Fruit fly (Drosophila melanogaster): ENCODE results near the gene meru.
A peak's percentile ranks its signal among the peaks of the same experiment; 100 is the strongest.

Gene meru

dm6 chr3L:15794311-15794710, 49.6 kb downstream of the meru start (continued):
- no peak for TF ChIP-seq CG12659 (GFP tag; optimal IDR thresholded peaks at IDR 0.05)
- TF ChIP-seq D (optimal IDR thresholded peaks at IDR 0.05) = no peak
- TF ChIP-seq D (GFP tag; optimal IDR thresholded peaks at IDR 0.05) = peak; percentile 25
- peak; percentile 56 for TF ChIP-seq CG12391 (tag; optimal IDR thresholded peaks at IDR 0.05)
- no peak for TF ChIP-seq Sin3A (optimal IDR thresholded peaks at IDR 0.05)
- no peak for TF ChIP-seq Mes4 (GFP tag; optimal IDR thresholded peaks at IDR 0.05)
- peak; percentile 25 for TF ChIP-seq CG33557 (GFP tag; optimal IDR thresholded peaks at IDR 0.05)
- TF ChIP-seq crp (GFP tag; optimal IDR thresholded peaks at IDR 0.05) = no peak
- peak; percentile 84 for TF ChIP-seq CG4404 (GFP tag; IDR thresholded peaks at IDR 0.05)
- peak; percentile 42 for TF ChIP-seq Oli (tag; optimal IDR thresholded peaks at IDR 0.05)
- TF ChIP-seq CG30431 (GFP tag; optimal IDR thresholded peaks at IDR 0.05) = peak; percentile 29
- peak; percentile 12 for TF ChIP-seq bab2 (GFP tag; optimal IDR thresholded peaks at IDR 0.05)
- TF ChIP-seq CG1602 (GFP tag; optimal IDR thresholded peaks at IDR 0.05) = peak; percentile 24
- TF ChIP-seq CG6683 (GFP tag; optimal IDR thresholded peaks at IDR 0.05) = no peak
- TF ChIP-seq ranshi (GFP tag; IDR thresholded peaks at IDR 0.05) = peak; percentile 18; the same call in 1 of the 2 replicates
- TF ChIP-seq so (GFP tag; IDR thresholded peaks at IDR 0.05) = no peak; the same call in 2 of the 3 replicates
- peak; percentile 41 for TF ChIP-seq CG14710 (tag; optimal IDR thresholded peaks at IDR 0.05)
- TF ChIP-seq PHDP (tag; optimal IDR thresholded peaks at IDR 0.05) = peak; percentile 23
- TF ChIP-seq CG32532 (GFP tag; IDR thresholded peaks at IDR 0.05) = peak; percentile 44
- peak; percentile 33 for TF ChIP-seq unpg (GFP tag; optimal IDR thresholded peaks at IDR 0.05)
- no peak for TF ChIP-seq fd3F (GFP tag; optimal IDR thresholded peaks at IDR 0.05)
- peak; percentile 77 for TF ChIP-seq CG17328 (GFP tag; IDR thresholded peaks at IDR 0.05)
- TF ChIP-seq bbx (GFP tag; IDR thresholded peaks at IDR 0.05; ENCODE audit: partially characterized antibody) = no peak
- TF ChIP-seq H2.0 (GFP tag; IDR thresholded peaks at IDR 0.05) = peak; percentile 34
- no peak for TF ChIP-seq ash1 (GFP tag; optimal IDR thresholded peaks at IDR 0.05)
- TF ChIP-seq CG15696 (tag; optimal IDR thresholded peaks at IDR 0.05) = peak; percentile 29
- TF ChIP-seq dysf (GFP tag; IDR thresholded peaks at IDR 0.05) = 0 out of 3 replicates have a peak, but pooled peaks have one; percentile 28
- TF ChIP-seq pan (optimal IDR thresholded peaks at IDR 0.05) = peak in 1 of 2 experiments; percentile 74
- TF ChIP-seq pan (GFP tag; optimal IDR thresholded peaks at IDR 0.05 in 1 of 2, IDR thresholded peaks at IDR 0.05 in 1 of 2) = peak in 1 of 2 experiments; percentile 43
- peak; percentile 51 for TF ChIP-seq CG4820 (GFP tag; optimal IDR thresholded peaks at IDR 0.05)
- peak; percentile 38 for TF ChIP-seq tin (GFP tag; optimal IDR thresholded peaks at IDR 0.05)
- TF ChIP-seq chif (GFP tag; optimal IDR thresholded peaks at IDR 0.05) = peak; percentile 26 to 68
- peak; percentile 58 for TF ChIP-seq ac (GFP tag; optimal IDR thresholded peaks at IDR 0.05)
- peak; percentile 36 for TF ChIP-seq az2 (GFP tag; optimal IDR thresholded peaks at IDR 0.05)
- TF ChIP-seq CG14050 (GFP tag; IDR thresholded peaks at IDR 0.05) = 0 out of 3 replicates have a peak, but pooled peaks have one; percentile 9
- peak; percentile 78 for TF ChIP-seq Xrp1 (GFP tag; IDR thresholded peaks at IDR 0.05)
- peak; percentile 26 for TF ChIP-seq CG7786 (GFP tag; optimal IDR thresholded peaks at IDR 0.05)
- peak; percentile 21 for TF ChIP-seq CG12219 (GFP tag; optimal IDR thresholded peaks at IDR 0.05)
- TF ChIP-seq CG12155 (GFP tag; optimal IDR thresholded peaks at IDR 0.05) = no peak
- 0 out of 2 replicates have a peak, but pooled peaks have one; percentile 44 for TF ChIP-seq CG14014 (GFP tag; IDR thresholded peaks at IDR 0.05)
- TF ChIP-seq CG16779 (GFP tag; IDR thresholded peaks at IDR 0.05) = no peak
- no peak for TF ChIP-seq her (GFP tag; optimal IDR thresholded peaks at IDR 0.05)
- no peak for TF ChIP-seq ro (GFP tag; IDR thresholded peaks at IDR 0.05)
- TF ChIP-seq dati (GFP tag; IDR thresholded peaks at IDR 0.05) = no peak
- no peak for TF ChIP-seq nau (GFP tag; optimal IDR thresholded peaks at IDR 0.05)
- peak; percentile 46 for TF ChIP-seq lilli (GFP tag; optimal IDR thresholded peaks at IDR 0.05)
- TF ChIP-seq CG1603 (tag; optimal IDR thresholded peaks at IDR 0.05) = peak; percentile 59
- 0 out of 2 replicates have a peak, but pooled peaks have one; percentile 16 for TF ChIP-seq CG3847 (GFP tag; IDR thresholded peaks at IDR 0.05)
- peak; percentile 20 for TF ChIP-seq Atf3 (GFP tag; optimal IDR thresholded peaks at IDR 0.05)
- TF ChIP-seq CG14441 (GFP tag; IDR thresholded peaks at IDR 0.05) = no peak
- peak; percentile 16 for TF ChIP-seq Six4 (GFP tag; optimal IDR thresholded peaks at IDR 0.05)
- no peak for TF ChIP-seq HmgD (GFP tag; optimal IDR thresholded peaks at IDR 0.05)

Data from whole organism, embryonic.